Worm (Caenorhabditis elegans): ENCODE data around the gene str-32.

- TF ChIP-seq pha-4 (tag; optimal IDR thresholded peaks at IDR 0.05) (no peak), elt-1 (tag; optimal IDR thresholded peaks at IDR 0.05) (no peak), jun-1 (tag; optimal IDR thresholded peaks at IDR 0.05) (no peak), ceh-28 (tag; optimal IDR thresholded peaks at IDR 0.05) (no peak), elt-3 (tag; optimal IDR thresholded peaks at IDR 0.05) (no peak), unc-39 (tag; optimal IDR thresholded peaks at IDR 0.05) (no peak)
Observed at ce11 chrV:4903696-4904095, 22.4 kb upstream of the str-32 start, which contains the start of gene ugt-8.
